Worm (Caenorhabditis elegans) whole organism, young adult: ENCODE data around the gene unc-42.

Experiments
- B0261.1 ChIP-seq: sonication (generic microtip); optimal IDR thresholded peaks from 2 replicates; lab custom pipeline; 2016; ENCODE audit warnings: mild to moderate bottlenecking, missing genetic modification characterization, moderate library complexity, missing compliant biosample characterization
- C17E4.6 ChIP-seq: fragments of 200-800 bp; sonication (Bioruptor generic); IDR thresholded peaks from 2 replicates; pipeline ENCODE4 v1.3.6; 2022; ENCODE audit warnings: missing genetic modification reagents, missing genetic modification characterization, missing compliant biosample characterization
- D2030.7 ChIP-seq: fragments of 200-800 bp; sonication (Bioruptor generic); IDR thresholded peaks from 2 replicates; pipeline ENCODE4 v1.3.6; 2022; ENCODE audit warnings: missing genetic modification reagents, missing genetic modification characterization, missing compliant biosample characterization
- F37B4.10 ChIP-seq: fragments of 200-800 bp; sonication (Bioruptor generic); IDR thresholded peaks from 2 replicates; pipeline ENCODE4 v1.3.6; 2022; ENCODE audit warnings: missing genetic modification characterization, missing compliant biosample characterization
- T07F8.4 ChIP-seq: sonication (generic microtip); optimal IDR thresholded peaks from 2 replicates; lab custom pipeline; 2016; ENCODE audit warnings: mild to moderate bottlenecking, missing genetic modification characterization, moderate library complexity, missing compliant biosample characterization
- T26A5.8 ChIP-seq: sonication (generic microtip); optimal IDR thresholded peaks from 2 replicates; lab custom pipeline; 2016; ENCODE audit warnings: missing genetic modification characterization, missing compliant biosample characterization
- ZK185.1 ChIP-seq: sonication (generic microtip); optimal IDR thresholded peaks from 2 replicates; lab custom pipeline; 2016; ENCODE audit warnings: mild to moderate bottlenecking, missing genetic modification characterization, missing compliant biosample characterization; ENCODE audit not compliant: poor library complexity, severe bottlenecking
- ama-1 ChIP-seq, 3 experiments: fragments of 150-350 bp in 1 of 3; sonication (generic microtip) in 2 of 3; optimal IDR thresholded peaks; 2 replicates each; lab custom pipeline; 2014 to 2018; ENCODE audit warnings: missing biosample characterization in 2 of 3, missing genetic modification characterization in 2 of 3, missing genetic modification reagents in 2 of 3
- aptf-2 ChIP-seq: fragments of 200-800 bp; sonication (Bioruptor generic); conservative IDR thresholded peaks from 2 replicates; pipeline ENCODE4 v1.3.6; 2022; ENCODE audit warnings: missing genetic modification reagents, missing genetic modification characterization, missing compliant biosample characterization
- atf-7 ChIP-seq: sonication (generic microtip); optimal IDR thresholded peaks from 2 replicates; lab custom pipeline; 2017; ENCODE audit warnings: mild to moderate bottlenecking, missing genetic modification characterization, missing compliant biosample characterization
- athp-1 ChIP-seq: sonication (generic microtip); optimal IDR thresholded peaks from 2 replicates; lab custom pipeline; 2017; ENCODE audit warnings: mild to moderate bottlenecking, missing genetic modification characterization, missing compliant biosample characterization
- attf-3 ChIP-seq: fragments of 200-800 bp; sonication (Bioruptor generic); conservative IDR thresholded peaks from 2 replicates; pipeline ENCODE4 v1.3.6; 2022; ENCODE audit warnings: missing genetic modification reagents, missing genetic modification characterization, missing compliant biosample characterization
- bed-2 ChIP-seq: fragments of 200-800 bp; sonication (Bioruptor generic); IDR thresholded peaks from 2 replicates; pipeline ENCODE4 v1.3.6; 2022; ENCODE audit warnings: missing genetic modification reagents, missing genetic modification characterization, missing compliant biosample characterization
- ccch-3 ChIP-seq: fragments of 200-800 bp; sonication (Bioruptor generic); optimal IDR thresholded peaks from 2 replicates; lab custom pipeline; 2018; ENCODE audit warnings: mild to moderate bottlenecking, missing genetic modification characterization, missing compliant biosample characterization
- chd-7 ChIP-seq: sonication (generic microtip); optimal IDR thresholded peaks from 2 replicates; lab custom pipeline; 2016; ENCODE audit warnings: mild to moderate bottlenecking, missing genetic modification characterization, moderate library complexity, missing compliant biosample characterization
- die-1 ChIP-seq: sonication (generic microtip); optimal IDR thresholded peaks from 2 replicates; lab custom pipeline; 2016; ENCODE audit warnings: missing genotype, mild to moderate bottlenecking, missing genetic modification characterization, missing compliant biosample characterization
- dpff-1 ChIP-seq: sonication (generic microtip); optimal IDR thresholded peaks from 2 replicates; lab custom pipeline; 2017; ENCODE audit warnings: mild to moderate bottlenecking, missing genetic modification characterization, missing compliant biosample characterization
- ekl-4 ChIP-seq: fragments of 200-800 bp; sonication (Bioruptor generic); IDR thresholded peaks from 2 replicates; pipeline ENCODE4 v1.3.6; 2022; ENCODE audit warnings: missing genetic modification reagents, missing genetic modification characterization, missing compliant biosample characterization
- ets-4 ChIP-seq: fragments of 200-800 bp; sonication (Bioruptor generic); optimal IDR thresholded peaks from 2 replicates; lab custom pipeline; 2018; ENCODE audit warnings: mild to moderate bottlenecking, missing genetic modification characterization, missing compliant biosample characterization
- gei-17 ChIP-seq: fragments of 200-800 bp; sonication (Bioruptor generic); optimal IDR thresholded peaks from 2 replicates; lab custom pipeline; 2018; ENCODE audit warnings: mild to moderate bottlenecking, missing genetic modification characterization, missing compliant biosample characterization
- hlh-26 ChIP-seq: fragments of 200-800 bp; sonication (Bioruptor generic); conservative IDR thresholded peaks from 2 replicates; pipeline ENCODE4 v1.3.6; 2022; ENCODE audit warnings: missing genetic modification reagents, missing genetic modification characterization, missing compliant biosample characterization
- lin-40 ChIP-seq: sonication (generic microtip); optimal IDR thresholded peaks from 2 replicates; lab custom pipeline; 2016; ENCODE audit warnings: missing genetic modification characterization, mild to moderate bottlenecking, missing compliant biosample characterization, missing genotype, missing genetic modification reagents
- lsl-1 ChIP-seq: fragments of 200-800 bp; sonication (Bioruptor generic); optimal IDR thresholded peaks from 2 replicates; lab custom pipeline; 2018; ENCODE audit warnings: mild to moderate bottlenecking, missing genetic modification characterization, moderate library complexity, missing compliant biosample characterization
- madf-6 ChIP-seq: fragments of 200-800 bp; sonication (Bioruptor generic); IDR thresholded peaks from 2 replicates; pipeline ENCODE4 v1.3.6; 2022; ENCODE audit warnings: missing genetic modification reagents, missing genetic modification characterization, missing compliant biosample characterization
- mcd-1 ChIP-seq: fragments of 200-800 bp; sonication (Bioruptor generic); IDR thresholded peaks from 2 replicates; pipeline ENCODE4 v1.3.6; 2022; ENCODE audit warnings: missing genetic modification reagents, missing genetic modification characterization, missing compliant biosample characterization
- nfya-1 ChIP-seq: sonication (generic microtip); optimal IDR thresholded peaks from 2 replicates; lab custom pipeline; 2017; ENCODE audit warnings: antibody characterized with exemption, missing compliant biosample characterization, missing genetic modification characterization, borderline replicate concordance; ENCODE audit not compliant: insufficient read depth
- nhr-80 ChIP-seq: sonication (generic microtip); optimal IDR thresholded peaks from 2 replicates; lab custom pipeline; 2016; ENCODE audit warnings: missing genetic modification characterization, missing compliant biosample characterization
- repo-1 ChIP-seq: sonication (generic microtip); optimal IDR thresholded peaks from 2 replicates; lab custom pipeline; 2017; ENCODE audit warnings: mild to moderate bottlenecking, missing genetic modification characterization, missing compliant biosample characterization
- sdz-38 ChIP-seq: sonication (generic microtip); optimal IDR thresholded peaks from 2 replicates; lab custom pipeline; 2016; ENCODE audit warnings: missing genotype, missing genetic modification characterization, missing compliant biosample characterization
- tbp1 ChIP-seq: fragments of 200-800 bp; sonication (Bioruptor generic); optimal IDR thresholded peaks from 2 replicates; lab custom pipeline; 2018; ENCODE audit warnings: mild to moderate bottlenecking, missing genetic modification characterization, missing compliant biosample characterization
- zim-3 ChIP-seq: sonication (generic microtip); optimal IDR thresholded peaks from 2 replicates; lab custom pipeline; 2017; ENCODE audit warnings: mild to moderate bottlenecking, missing genetic modification characterization, moderate library complexity, missing compliant biosample characterization
- ztf-25 ChIP-seq: fragments of 200-800 bp; sonication (Bioruptor generic); IDR thresholded peaks from 2 replicates; pipeline ENCODE4 v1.3.6; 2022; ENCODE audit warnings: missing genetic modification reagents, missing genetic modification characterization, missing compliant biosample characterization
- ztf-26 ChIP-seq: sonication (generic microtip); optimal IDR thresholded peaks from 2 replicates; lab custom pipeline; 2017; ENCODE audit warnings: missing genetic modification characterization, missing compliant biosample characterization
- ztf-3 ChIP-seq: fragments of 200-800 bp; sonication (Bioruptor generic); optimal IDR thresholded peaks from 2 replicates; lab custom pipeline; 2018; ENCODE audit warnings: mild to moderate bottlenecking, missing genetic modification characterization, missing compliant biosample characterization
- ztf-6 ChIP-seq: fragments of 200-800 bp; sonication (Bioruptor generic); IDR thresholded peaks from 2 replicates; pipeline ENCODE4 v1.3.6; 2022; ENCODE audit warnings: missing genetic modification reagents, missing genetic modification characterization, missing compliant biosample characterization

The unc-42 gene

DNA sequence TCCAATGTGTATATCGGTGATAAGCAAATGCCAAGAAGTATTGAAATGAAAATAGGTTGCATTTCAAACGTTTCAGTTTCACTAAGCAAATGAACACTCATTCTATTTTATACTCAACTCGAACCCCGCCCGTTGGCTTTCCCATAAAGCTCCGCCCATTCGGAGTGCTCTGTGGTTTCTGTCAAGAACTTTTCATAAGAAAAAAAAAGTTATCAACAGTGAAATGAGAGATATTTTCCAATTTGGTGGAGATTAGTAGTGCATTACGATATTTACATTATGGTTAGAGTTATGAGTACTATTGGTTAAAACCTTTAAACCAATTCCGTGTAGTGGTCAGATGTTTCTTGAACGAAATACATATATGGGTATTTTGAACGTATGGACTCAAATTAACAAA is 18.9 kb downstream of the unc-42 start, which contains the start of gene F58E6.4:
Gene F58E6.4, minus strand, starts transcription at position 101 of the 400 bp plus-strand sequence.
- no peak for TF ChIP-seq ccch-3 (GFP tag; lab: Kevin White, UChicago)

DNA sequence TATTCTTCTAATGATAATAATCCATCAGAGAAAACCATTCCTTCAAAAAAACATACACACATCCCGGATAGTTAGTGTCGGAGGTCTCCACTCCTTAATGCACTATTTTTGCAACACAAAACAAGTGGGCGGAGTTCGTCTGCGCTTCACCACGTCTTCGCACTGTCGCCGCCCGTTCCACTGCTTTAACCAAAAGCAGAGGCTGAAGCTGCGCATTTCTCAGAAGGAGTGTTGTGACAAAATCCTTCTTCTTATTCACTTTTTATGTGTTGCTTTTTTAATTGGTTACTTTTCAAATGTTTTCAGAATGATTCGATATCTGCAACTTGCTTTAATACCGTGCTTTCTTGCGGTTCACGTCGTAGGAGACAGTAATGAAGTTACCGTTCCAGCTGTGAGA is 24.3 kb downstream of the unc-42 start, which contains the start of gene F58E6.13:
Gene F58E6.13, plus strand, starts transcription at position 301 of the 400 bp plus-strand sequence.
- TF ChIP-seq zim-3 (tag; lab: Kevin White, UChicago) (peak; percentile 17), ZK185.1 (tag; lab: Kevin White, UChicago) (no peak)
- TF ChIP-seq, all 124 proteins: peak for 1

DNA sequence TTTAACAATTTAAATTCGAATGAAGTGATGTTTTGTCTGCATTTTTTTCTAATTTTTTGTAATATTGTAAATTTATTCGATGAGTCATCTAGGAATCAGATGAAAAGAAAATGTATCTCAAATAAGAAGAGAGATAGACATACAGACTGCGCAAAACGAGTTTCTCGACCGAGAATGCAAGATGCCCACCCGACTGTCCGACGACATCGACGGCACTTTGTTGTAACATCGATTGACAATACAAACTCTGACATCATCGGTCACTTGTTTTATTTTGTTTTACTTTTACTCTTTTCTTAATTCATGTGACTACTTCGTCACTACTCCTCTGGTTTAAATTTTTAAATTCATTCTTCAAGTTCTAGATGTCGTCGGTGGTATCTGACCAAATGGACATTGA is 28.3 kb downstream of the unc-42 start, which contains the start of gene sta-2:
Gene sta-2, plus strand, starts transcription at position 349 of the 400 bp plus-strand sequence.
- peak; percentile 27 for TF ChIP-seq lin-40 (tag; lab: Kevin White, UChicago)
- no peak for TF ChIP-seq lsl-1 (GFP tag; lab: Kevin White, UChicago)
- no peak for TF ChIP-seq gei-17 (GFP tag; lab: Kevin White, UChicago)
- TF ChIP-seq ztf-6 = no peak

DNA sequence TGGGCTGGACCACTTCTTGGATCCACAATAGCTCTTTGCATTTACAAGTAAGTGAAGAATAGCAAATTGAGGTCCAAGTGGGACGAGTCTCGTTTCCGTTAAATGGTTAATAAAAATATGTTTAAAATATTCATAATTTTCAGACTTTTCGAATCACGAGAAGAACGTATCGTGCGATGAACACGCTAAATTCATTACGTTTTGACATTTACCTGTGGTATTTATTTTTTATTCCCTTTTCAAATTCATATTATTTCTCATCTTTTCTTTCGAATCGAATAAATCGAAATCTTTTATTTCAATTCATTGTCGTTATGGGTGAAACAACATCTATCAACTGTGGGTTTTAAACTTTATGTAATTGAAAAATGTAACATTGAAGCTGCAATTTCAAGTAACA is 29.8 kb downstream of the unc-42 start, which contains the start of gene marc-1:
Gene marc-1, plus strand, starts transcription at position 301 of the 400 bp plus-strand sequence.
- TF ChIP-seq F37B4.10 = no peak
- TF ChIP-seq T26A5.8 (tag; lab: Kevin White, UChicago) = no peak
- no peak for TF ChIP-seq ztf-26 (tag; lab: Kevin White, UChicago)
- TF ChIP-seq atf-7 (tag; lab: Kevin White, UChicago) = no peak
- no peak for TF ChIP-seq T07F8.4 (tag; lab: Kevin White, UChicago)
- TF ChIP-seq, all 124 proteins: peak for 0

DNA sequence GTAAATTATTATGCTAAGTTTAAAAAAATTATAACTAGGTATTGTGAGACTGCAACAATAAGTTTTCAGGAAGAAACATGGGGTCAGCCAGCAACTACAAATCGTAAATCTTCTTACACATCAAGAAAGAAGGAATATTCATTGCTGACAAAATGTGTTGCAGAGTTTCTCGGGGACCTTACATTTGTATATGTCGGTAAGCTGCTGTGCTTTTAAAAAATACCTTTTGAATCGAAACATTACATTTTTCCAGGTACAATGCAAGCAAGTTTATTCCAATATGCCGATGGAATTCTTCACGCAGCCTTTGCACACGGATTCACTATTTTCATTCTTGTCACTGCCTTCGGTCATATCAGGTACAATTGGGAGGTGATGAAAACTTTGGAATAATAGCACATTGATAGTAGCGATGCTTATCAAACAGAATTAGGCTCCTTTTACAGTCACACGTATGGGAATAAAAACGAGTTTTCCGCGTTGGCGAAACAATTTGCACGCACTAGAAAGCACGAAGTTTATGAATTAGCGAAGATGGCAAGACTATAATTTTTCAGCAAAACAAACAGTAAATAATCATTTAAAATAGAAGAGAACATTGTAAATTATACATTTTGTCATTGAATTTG is 31.0 kb downstream of the unc-42 start:
- TF ChIP-seq nhr-80 (peak; percentile 48), attf-3 (no peak)

DNA sequence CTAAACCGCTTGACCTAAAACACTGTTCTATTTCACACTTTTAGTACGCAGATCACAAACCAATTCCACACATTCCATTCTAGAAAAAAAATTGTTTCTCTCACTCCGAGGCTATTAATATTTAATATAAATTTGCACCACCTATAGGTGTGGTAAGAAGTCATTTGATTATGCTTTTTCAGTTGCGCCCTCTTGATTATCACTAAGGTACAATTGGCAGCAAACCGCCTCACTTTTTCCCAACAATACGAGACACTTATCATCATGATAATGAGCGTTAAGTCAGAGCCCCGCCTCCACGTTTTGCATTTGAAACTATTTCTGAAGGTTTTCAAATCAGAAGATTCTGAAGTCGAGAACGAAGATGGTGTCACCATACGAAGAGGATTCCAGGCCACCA is 31.9 kb downstream of the unc-42 start, which contains the start of gene aqp-4:
Gene aqp-4, plus strand, starts transcription at position 270 of the 400 bp plus-strand sequence.
- no peak for TF ChIP-seq C17E4.6 (GFP tag; lab: Robert Waterston, UW)
- peak; percentile 64 for TF ChIP-seq nhr-80
- no peak for TF ChIP-seq bed-2 (GFP tag; lab: Robert Waterston, UW)
- TF ChIP-seq repo-1 = no peak

DNA sequence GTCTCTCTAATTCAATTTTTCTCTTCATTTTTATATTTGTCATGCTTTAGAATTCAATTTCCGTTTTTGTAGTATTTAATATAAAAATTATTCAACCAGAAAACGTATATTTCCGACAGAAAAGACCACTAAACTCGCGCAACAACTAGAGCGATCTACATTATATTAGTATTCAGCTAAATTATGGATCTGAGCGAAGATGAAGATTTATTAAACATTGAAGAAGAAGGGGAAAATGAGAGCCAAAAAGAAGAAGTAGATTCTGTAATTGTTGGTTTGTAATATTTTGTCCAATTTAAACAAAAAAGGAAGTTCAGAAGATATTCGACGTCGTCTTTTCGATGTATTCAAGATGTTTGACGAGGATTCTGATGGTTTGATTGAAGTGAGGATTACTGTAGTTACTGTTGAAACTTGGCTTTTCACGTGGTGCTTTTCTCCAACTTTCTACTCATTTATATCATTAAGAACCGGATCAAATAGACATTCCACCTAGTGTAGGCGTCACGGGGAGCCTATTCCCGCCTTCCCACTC is 35.2 kb downstream of the unc-42 start, which contains the start of gene cal-7:
Gene cal-7, plus strand, starts transcription at position 184 of the 535 bp plus-strand sequence.
- no peak for TF ChIP-seq mcd-1 (GFP tag; lab: Robert Waterston, UW)
- TF ChIP-seq ama-1 (optimal IDR thresholded peaks at IDR 0.05; lab: Kevin White, UChicago) = no peak
- peak in 1 of 2 experiments; percentile 61 for TF ChIP-seq ama-1 (GFP tag; optimal IDR thresholded peaks at IDR 0.05; lab: Kevin White, UChicago)
- TF ChIP-seq athp-1 (tag; lab: Kevin White, UChicago) = no peak
- TF ChIP-seq nfya-1 (tag; lab: Kevin White, UChicago) = no peak
- TF ChIP-seq die-1 = no peak
- peak; percentile 24 for TF ChIP-seq chd-7 (tag; lab: Kevin White, UChicago)
- TF ChIP-seq dpff-1 (tag; lab: Kevin White, UChicago) = peak; percentile 3
- no peak for TF ChIP-seq B0261.1 (tag; lab: Kevin White, UChicago)
- 0 out of 2 replicates have a peak, but pooled peaks have one; percentile 29 for TF ChIP-seq ekl-4 (GFP tag; lab: Robert Waterston, UW)
- no peak for TF ChIP-seq aptf-2 (GFP tag; lab: Robert Waterston, UW)
- no peak for TF ChIP-seq D2030.7
- TF ChIP-seq ZK185.1 (tag; lab: Kevin White, UChicago) = peak; percentile 15
- no peak for TF ChIP-seq sdz-38
- no peak for TF ChIP-seq madf-6 (GFP tag; lab: Robert Waterston, UW)
- TF ChIP-seq ztf-25 (GFP tag; lab: Robert Waterston, UW) = no peak
- no peak for TF ChIP-seq T26A5.8 (tag; lab: Kevin White, UChicago)
- TF ChIP-seq ets-4 (GFP tag; lab: Kevin White, UChicago) = no peak
- no peak for TF ChIP-seq tbp1 (GFP tag; lab: Kevin White, UChicago)
- TF ChIP-seq ztf-3 (GFP tag; lab: Kevin White, UChicago) = no peak
- no peak for TF ChIP-seq hlh-26 (GFP tag; lab: Robert Waterston, UW)
